Fruit fly (Drosophila melanogaster): ENCODE measurements around the gene CG34375.

The CG34375 gene

DNA sequence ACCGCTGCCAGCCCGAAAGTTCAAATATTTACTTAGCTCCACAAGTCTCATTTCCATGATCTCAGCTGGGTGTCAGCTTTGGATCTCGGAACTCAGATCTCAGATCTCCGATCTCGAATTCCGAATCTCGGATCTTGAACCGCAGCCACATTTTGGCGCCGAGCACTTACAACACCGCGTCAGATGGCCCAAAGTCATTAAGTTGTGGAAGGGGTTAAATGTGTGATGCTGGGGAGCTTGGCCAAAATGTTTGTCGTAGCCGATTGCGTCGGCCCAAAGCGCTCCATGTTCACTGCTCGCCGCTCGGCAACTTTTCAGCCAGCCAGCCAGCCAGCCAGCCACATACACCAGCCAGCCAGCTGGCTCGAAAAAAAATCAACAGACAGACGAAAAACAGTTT is 1.7 kb upstream of the CG34375 start, which contains the start of gene CG6688 (continued):
- TF ChIP-seq mirr (GFP tag; optimal IDR thresholded peaks at IDR 0.05) = peak; percentile 20
- no peak for TF ChIP-seq Pdp1 (GFP tag; optimal IDR thresholded peaks at IDR 0.05)

DNA sequence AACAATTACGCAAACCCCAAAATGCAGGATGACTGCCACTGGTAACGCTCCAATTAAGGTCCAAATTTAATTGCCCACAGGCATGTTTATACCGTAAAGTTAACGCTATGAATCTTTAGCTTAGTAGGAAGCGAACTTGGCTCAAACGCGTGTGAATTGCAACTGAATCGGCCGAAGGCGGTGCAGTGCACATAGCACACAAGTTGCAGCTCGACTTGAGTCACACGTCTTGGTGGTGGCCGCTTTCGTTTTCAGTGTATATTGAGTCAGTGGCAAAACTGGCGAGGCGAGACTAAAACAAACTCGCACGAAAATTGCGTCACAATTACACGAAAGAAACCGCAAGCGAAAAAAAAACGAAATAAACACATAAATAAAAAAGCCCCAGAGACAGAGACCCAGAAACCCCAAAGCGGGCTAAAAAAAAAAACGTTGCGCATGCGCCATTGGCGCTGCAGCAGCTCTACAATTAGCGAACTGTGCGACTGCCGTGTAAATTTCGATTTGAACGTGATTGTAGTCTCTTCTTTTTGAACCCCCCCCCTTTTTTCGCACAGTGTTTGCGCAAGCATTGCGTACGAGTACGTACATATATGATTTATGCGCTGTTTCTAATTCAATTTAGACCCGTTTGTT is 764 bp downstream of the CG34375 start:
- TF ChIP-seq CG7372 (GFP tag; IDR thresholded peaks at IDR 0.05) (no peak), CG5180 (GFP tag; optimal IDR thresholded peaks at IDR 0.05) (peak; percentile 90), ATbp (GFP tag; optimal IDR thresholded peaks at IDR 0.05) (no peak), bbx (GFP tag; IDR thresholded peaks at IDR 0.05; ENCODE audit: partially characterized antibody) (no peak), CG3726 (GFP tag; IDR thresholded peaks at IDR 0.05) (no peak), ranshi (GFP tag; IDR thresholded peaks at IDR 0.05) (0 out of 2 replicates have a peak, but pooled peaks have one; percentile 12), jumu (GFP tag; optimal IDR thresholded peaks at IDR 0.05) (no peak), tgo (GFP tag; IDR thresholded peaks at IDR 0.05) (no peak), Oaz (GFP tag; IDR thresholded peaks at IDR 0.05) (0 out of 2 replicates have a peak, but pooled peaks have one; percentile 27), CG6689 (GFP tag; IDR thresholded peaks at IDR 0.05) (0 out of 2 replicates have a peak, but pooled peaks have one; percentile 20), CG9932 (GFP tag; IDR thresholded peaks at IDR 0.05) (peak; percentile 47), ara (GFP tag; IDR thresholded peaks at IDR 0.05) (no peak), tio (GFP tag; optimal IDR thresholded peaks at IDR 0.05) (no peak), yki (optimal IDR thresholded peaks at IDR 0.05) (no peak), prd (optimal IDR thresholded peaks at IDR 0.05) (no peak), prd (GFP tag; IDR thresholded peaks at IDR 0.05) (0 out of 3 replicates have a peak, but pooled peaks have one; percentile 25), ham (GFP tag; IDR thresholded peaks at IDR 0.05) (peak; percentile 38; the same call in 1 of the 2 replicates), CG14014 (GFP tag; IDR thresholded peaks at IDR 0.05) (peak; percentile 41; the same call in 1 of the 2 replicates), CG13424 (tag; optimal IDR thresholded peaks at IDR 0.05) (no peak), Atf6 (GFP tag; IDR thresholded peaks at IDR 0.05) (peak; percentile 47; the same call in 1 of the 2 replicates), Trl (optimal IDR thresholded peaks at IDR 0.05) (no peak), Trl (GFP tag; optimal IDR thresholded peaks at IDR 0.05) (no peak), mld (GFP tag; IDR thresholded peaks at IDR 0.05; ENCODE audit: partially characterized antibody) (no peak), CG9215 (GFP tag; IDR thresholded peaks at IDR 0.05) (peak; percentile 31; the same call in 1 of the 2 replicates), eve (GFP tag; optimal IDR thresholded peaks at IDR 0.05) (no peak), CG7839 (tag; optimal IDR thresholded peaks at IDR 0.05) (no peak), H15 (GFP tag; IDR thresholded peaks at IDR 0.05) (0 out of 3 replicates have a peak, but pooled peaks have one; percentile 7), CG3847 (GFP tag; IDR thresholded peaks at IDR 0.05) (0 out of 2 replicates have a peak, but pooled peaks have one; percentile 12), ato (GFP tag; IDR thresholded peaks at IDR 0.05; ENCODE audit: partially characterized antibody) (no peak), D (optimal IDR thresholded peaks at IDR 0.05) (no peak), D (GFP tag; optimal IDR thresholded peaks at IDR 0.05) (no peak), jigr1 (GFP tag; IDR thresholded peaks at IDR 0.05) (no peak), Sin3A (optimal IDR thresholded peaks at IDR 0.05) (no peak), CG31224 (GFP tag; IDR thresholded peaks at IDR 0.05) (no peak), gsb (GFP tag; IDR thresholded peaks at IDR 0.05) (peak; percentile 25; the same call in 1 of the 2 replicates), HLH3B (GFP tag; IDR thresholded peaks at IDR 0.05) (no peak), CG6272 (GFP tag; IDR thresholded peaks at IDR 0.05) (no peak), CG2116 (GFP tag; optimal IDR thresholded peaks at IDR 0.05) (no peak), chinmo (GFP tag; IDR thresholded peaks at IDR 0.05; ENCODE audit: partially characterized antibody) (no peak), NC2α (GFP tag; optimal IDR thresholded peaks at IDR 0.05) (no peak), Poxn (GFP tag; IDR thresholded peaks at IDR 0.05) (no peak), CG30431 (GFP tag; optimal IDR thresholded peaks at IDR 0.05) (no peak), dan (GFP tag; IDR thresholded peaks at IDR 0.05) (no peak), ttk (GFP tag; IDR thresholded peaks at IDR 0.05) (no peak), Ets65A (GFP tag) (peak; percentile 61), CG12104 (GFP tag; optimal IDR thresholded peaks at IDR 0.05) (no peak), CG12236 (GFP tag; optimal IDR thresholded peaks at IDR 0.05) (no peak), BEAF-32 (GFP tag; optimal IDR thresholded peaks at IDR 0.05) (no peak), Lpt (GFP tag; optimal IDR thresholded peaks at IDR 0.05) (no peak)
